Fruit fly (Drosophila melanogaster): ENCODE results near the gene hoip.

DNA sequence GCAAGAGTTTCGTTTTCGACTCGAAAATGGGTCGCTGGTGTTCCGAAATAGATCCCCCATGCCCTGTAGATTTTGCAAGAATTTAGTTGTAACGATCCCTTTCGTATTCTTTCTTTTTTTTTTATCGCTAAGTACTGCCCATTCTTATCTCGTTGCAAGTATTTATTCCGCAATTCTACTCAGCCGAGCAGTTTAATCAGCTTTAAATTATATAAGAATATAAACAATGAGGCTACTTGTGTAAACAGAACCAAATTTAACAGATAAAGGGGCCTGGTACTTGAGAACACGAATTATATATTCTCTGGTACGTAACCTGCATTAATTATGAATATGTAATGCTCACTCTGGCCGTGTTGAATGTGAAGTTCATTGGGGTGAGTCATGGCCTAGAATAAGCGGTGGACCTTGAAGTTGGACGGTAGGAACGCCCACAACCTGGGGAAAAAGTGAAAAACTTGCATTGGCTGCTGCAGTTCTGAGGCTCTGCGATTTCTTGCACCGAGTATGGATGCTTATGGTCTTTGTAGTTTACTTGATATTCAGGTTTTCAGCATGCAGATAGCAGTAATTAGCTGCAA lies 8.0 kb downstream of the hoip start:
- TF ChIP-seq Hr51 (GFP tag; optimal IDR thresholded peaks at IDR 0.05) (no peak), Ravus (GFP tag; IDR thresholded peaks at IDR 0.05) (no peak), lola (GFP tag; optimal IDR thresholded peaks at IDR 0.05) (no peak), CG6683 (GFP tag; optimal IDR thresholded peaks at IDR 0.05) (no peak), CG4707 (GFP tag; optimal IDR thresholded peaks at IDR 0.05) (no peak), CG12071 (GFP tag; optimal IDR thresholded peaks at IDR 0.05) (no peak), CG17912 (GFP tag; optimal IDR thresholded peaks at IDR 0.05) (no peak), ham (GFP tag; IDR thresholded peaks at IDR 0.05) (no peak)

All from whole organism, embryonic.